Worm (Caenorhabditis elegans): ENCODE measurements around the gene str-144.
A peak's percentile ranks its signal among the peaks of the same experiment; 100 is the strongest.

Gene str-144

ce11 chrV:8044957-8045356 is 27.0 kb downstream of the str-144 start:
- TF ChIP-seq snpc-1.2 (GFP tag; IDR thresholded peaks at IDR 0.05) (no peak), php-3 (GFP tag; IDR thresholded peaks at IDR 0.05) (no peak), zip-2 (tag; optimal IDR thresholded peaks at IDR 0.05) (no peak), daf-19 (GFP tag; conservative IDR thresholded peaks at IDR 0.05) (no peak), T20F7.1 (GFP tag; optimal IDR thresholded peaks at IDR 0.05) (no peak), nhr-77 (tag; optimal IDR thresholded peaks at IDR 0.05) (no peak), mes-2 (tag; optimal IDR thresholded peaks at IDR 0.05; ENCODE audit: poor library complexity, severe bottlenecking) (peak; percentile 3), ztf-7 (tag; optimal IDR thresholded peaks at IDR 0.05) (no peak), spr-1 (tag; optimal IDR thresholded peaks at IDR 0.05) (no peak), lin-13 (GFP tag; optimal IDR thresholded peaks at IDR 0.05) (no peak), hlh-11 (tag; optimal IDR thresholded peaks at IDR 0.05) (peak; percentile 5), nhr-237 (tag; optimal IDR thresholded peaks at IDR 0.05) (no peak), F37D6.2 (tag; optimal IDR thresholded peaks at IDR 0.05) (no peak), Y48G9A.11 (GFP tag; IDR thresholded peaks at IDR 0.05) (no peak), daf-8 (GFP tag; IDR thresholded peaks at IDR 0.05) (no peak), nhr-6 (tag; optimal IDR thresholded peaks at IDR 0.05) (no peak), nhr-28 (tag; optimal IDR thresholded peaks at IDR 0.05) (peak; percentile 16), dmd-8 (GFP tag; IDR thresholded peaks at IDR 0.05) (no peak), F49E8.2 (tag; optimal IDR thresholded peaks at IDR 0.05; ENCODE audit: borderline replicate concordance) (no peak), ceh-44 (GFP tag; IDR thresholded peaks at IDR 0.05) (no peak), ztf-11 (tag; optimal IDR thresholded peaks at IDR 0.05) (no peak), mxl-3 (GFP tag; optimal IDR thresholded peaks at IDR 0.05) (no peak), skn-1 (tag; optimal IDR thresholded peaks at IDR 0.05) (no peak), ZK546.5 (tag; optimal IDR thresholded peaks at IDR 0.05) (no peak), aly-2 (tag; optimal IDR thresholded peaks at IDR 0.05) (no peak), jun-1 (tag; optimal IDR thresholded peaks at IDR 0.05) (no peak), sdz-12 (GFP tag; optimal IDR thresholded peaks at IDR 0.05) (no peak)

- peak; percentile 60 for TF ChIP-seq aha-1 (tag)
- no peak for TF ChIP-seq nhr-10 (tag; optimal IDR thresholded peaks at IDR 0.05)
- TF ChIP-seq unc-62 (GFP tag; optimal IDR thresholded peaks at IDR 0.05 in 1 of 2): peak in 1 of 2 experiments; percentile 60
- no peak for TF ChIP-seq unc-62 (tag; optimal IDR thresholded peaks at IDR 0.05)
Observed at ce11 chrV:8043664-8044063, 28.3 kb downstream of the str-144 start.

- TF ChIP-seq unc-62 (GFP tag; optimal IDR thresholded peaks at IDR 0.05 in 1 of 2) (peak in 1 of 2 experiments; percentile 94), unc-62 (tag; optimal IDR thresholded peaks at IDR 0.05) (no peak), Y5F2A.4 (GFP tag; optimal IDR thresholded peaks at IDR 0.05) (no peak)
Observed at ce11 chrV:8041336-8041868, 30.5 kb downstream of the str-144 start.

ce11 chrV:8040247-8041084 is 31.5 kb downstream of the str-144 start:
- TF ChIP-seq aha-1 (tag) (peak; percentile 48), mxl-3 (GFP tag; optimal IDR thresholded peaks at IDR 0.05) (peak; percentile 17), hlh-11 (tag; optimal IDR thresholded peaks at IDR 0.05) (peak; percentile 43), lsy-2 (tag; optimal IDR thresholded peaks at IDR 0.05) (peak in 1 of 2 experiments; percentile 60), nhr-76 (tag; optimal IDR thresholded peaks at IDR 0.05) (no peak), pqm-1 (tag; optimal IDR thresholded peaks at IDR 0.05) (no peak), fos-1 (tag; optimal IDR thresholded peaks at IDR 0.05) (no peak), F37D6.2 (tag; optimal IDR thresholded peaks at IDR 0.05) (no peak), T26A8.4 (GFP tag; IDR thresholded peaks at IDR 0.05) (no peak), dmd-9 (GFP tag; IDR thresholded peaks at IDR 0.05) (no peak), dmd-8 (GFP tag; IDR thresholded peaks at IDR 0.05) (no peak), ztf-11 (tag; optimal IDR thresholded peaks at IDR 0.05) (no peak), unc-39 (tag; optimal IDR thresholded peaks at IDR 0.05) (no peak), mep-1 (tag; optimal IDR thresholded peaks at IDR 0.05) (peak; percentile 5), daf-16 (GFP tag; optimal IDR thresholded peaks at IDR 0.05) (no peak), daf-16 (tag; optimal IDR thresholded peaks at IDR 0.05) (no peak), rbr-2 (tag; optimal IDR thresholded peaks at IDR 0.05) (peak; percentile 40), Y105C5A.15 (GFP tag; IDR thresholded peaks at IDR 0.05) (no peak), nhr-48 (tag; optimal IDR thresholded peaks at IDR 0.05) (peak; percentile 51), skn-1 (tag; optimal IDR thresholded peaks at IDR 0.05) (no peak), dpl-1 (GFP tag; optimal IDR thresholded peaks at IDR 0.05) (peak; percentile 8), zip-2 (tag; optimal IDR thresholded peaks at IDR 0.05) (no peak), set-16 (GFP tag; IDR thresholded peaks at IDR 0.05) (peak; percentile 48; the same call in 1 of the 2 replicates)

Measured in whole organism, L4 larva.